Fruit fly (Drosophila melanogaster) whole organism, larva: ENCODE results near the gene NitFhit.
A peak's percentile ranks its signal among the peaks of the same experiment; 100 is the strongest.

ENCODE experiments used
- noc ChIP-seq: fragments of 200-800 bp; sonication (Bioruptor generic); optimal IDR thresholded peaks from 3 replicates; lab custom pipeline; 2019; ENCODE audit warnings: missing biosample characterization, mild to moderate bottlenecking, missing genetic modification characterization, moderate library complexity

NitFhit gene

dm6 chr3L:179490-180261, 23.9 kb upstream of the NitFhit start, which contains the start of gene CG13875:
Gene CG13875 (plus strand): TSS chr3L:179923.
- no peak for TF ChIP-seq noc (tag; lab: Kevin White, UChicago)

dm6 chr3L:180262-180543, 23.3 kb upstream of the NitFhit start:
- TF ChIP-seq noc (tag; lab: Kevin White, UChicago) = no peak

dm6 chr3L:184251-184650, 19.3 kb upstream of the NitFhit start, which contains the start of the genes CG34140, Mkp and Mtch:
Gene CG34140 (minus strand): TSS chr3L:184424.
Gene Mkp (minus strand): TSS chr3L:184540.
Gene Mtch (plus strand): TSS chr3L:184626.
- no peak for TF ChIP-seq noc (tag; lab: Kevin White, UChicago)

dm6 chr3L:199050-199745, 4.3 kb upstream of the NitFhit start:
- TF ChIP-seq noc (tag; lab: Kevin White, UChicago) = no peak

- TF ChIP-seq noc (tag; lab: Kevin White, UChicago) = peak; percentile 65
Measured at dm6 chr3L:199754-200596, 3.6 kb upstream of the NitFhit start, which contains the start of the genes rno and mri. Gene rno (minus strand): TSS chr3L:199762. Gene mri (plus strand): TSS chr3L:200174.

- TF ChIP-seq noc (tag; lab: Kevin White, UChicago) = peak; percentile 98
Measured at dm6 chr3L:205723-206284, 2.3 kb downstream of the NitFhit start, which contains the start of the genes Gk1 and CG13876. Gene Gk1 (minus strand): TSS chr3L:205844. Gene CG13876 (plus strand): TSS chr3L:206134.

dm6 chr3L:211200-211599, 7.7 kb downstream of the NitFhit start, which contains the start of gene Prp4k:
Gene Prp4k (minus strand): TSS chr3L:211457.
- TF ChIP-seq noc (tag; lab: Kevin White, UChicago) = no peak

dm6 chr3L:212520-212919, 9.0 kb downstream of the NitFhit start, which contains the start of the genes thoc7 and Dis3l2:
Gene thoc7 (minus strand): TSS chr3L:212687.
Gene Dis3l2 (plus strand): TSS chr3L:212709.
- no peak for TF ChIP-seq noc (tag; lab: Kevin White, UChicago)

- TF ChIP-seq noc (tag; lab: Kevin White, UChicago) = no peak
Measured at dm6 chr3L:216325-216724, 12.8 kb downstream of the NitFhit start, which contains the start of gene Kaz1-ORFB. Gene Kaz1-ORFB (plus strand): TSS chr3L:216625.

- TF ChIP-seq noc (tag; lab: Kevin White, UChicago) = no peak
Measured at dm6 chr3L:217480-218118, 14.1 kb downstream of the NitFhit start, which contains the start of gene CG13877. Gene CG13877 (plus strand): TSS chr3L:218068.

- peak; percentile 64 for TF ChIP-seq noc (tag; lab: Kevin White, UChicago)
Measured at dm6 chr3L:223019-223902, 19.7 kb downstream of the NitFhit start, which contains the start of the genes pyx and CG33229. Gene pyx (minus strand): TSS chr3L:223069. Gene CG33229 (plus strand): TSS chr3L:223852.

- TF ChIP-seq noc (tag; lab: Kevin White, UChicago) = no peak
Measured at dm6 chr3L:224004-224951, 20.7 kb downstream of the NitFhit start.
